Fruit fly (Drosophila melanogaster) whole organism, adult: ENCODE measurements around the gene Sfp24Ba.

Experiments used
- CG7101 ChIP-seq: fragments of 200-800 bp; sonication (Bioruptor generic); optimal IDR thresholded peaks from 2 replicates; lab custom pipeline; 2018; ENCODE audit warnings: missing biosample characterization, mild to moderate bottlenecking, missing genetic modification characterization, moderate library complexity
- pad ChIP-seq: fragments of 200-800 bp; sonication (Bioruptor generic); optimal IDR thresholded peaks from 3 replicates; lab custom pipeline; 2017; ENCODE audit warnings: missing biosample characterization, missing genetic modification characterization, mild to moderate bottlenecking, moderate library complexity, missing genetic modification reagents

dm6 chr2L:3717673-3718235 is 49.4 kb upstream of the Sfp24Ba start, which contains the start of the genes lectin-24A and Shaw:
- TF ChIP-seq pad (no peak), CG7101 (no peak)
